Worm (Caenorhabditis elegans): ENCODE measurements around the gene C31E10.6.
A peak's percentile ranks its signal among the peaks of the same experiment; 100 is the strongest.

Gene C31E10.6

DNA sequence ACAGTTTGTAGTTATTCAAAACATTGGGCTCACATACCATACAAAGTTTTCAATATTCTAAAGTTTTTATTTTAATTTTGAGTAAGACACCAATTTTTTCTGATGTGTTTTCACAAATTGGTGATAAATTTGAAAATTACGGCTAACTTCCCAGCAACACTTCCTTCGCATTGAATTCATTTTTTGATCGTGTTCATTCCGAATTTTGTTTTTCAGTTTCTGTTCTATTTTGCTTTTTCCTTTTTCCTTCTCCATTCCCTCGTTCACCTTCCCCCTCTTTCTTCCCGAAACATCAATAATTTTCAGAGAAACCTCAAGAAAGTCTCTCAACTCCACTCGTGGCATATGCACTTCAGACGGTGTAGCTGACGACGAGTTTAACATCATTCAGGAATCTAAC, 47.3 kb upstream of the C31E10.6 start, which contains the start of gene alg-1:
TSS of gene alg-1 (plus strand) at position 301 of the 400 bp plus-strand sequence.
- TF ChIP-seq nhr-2 (tag; optimal IDR thresholded peaks at IDR 0.05) (no peak), tbx-8 (GFP tag; optimal IDR thresholded peaks at IDR 0.05) (no peak), nhr-237 (tag; optimal IDR thresholded peaks at IDR 0.05) (no peak)

ce11 chrX:13950620-13951152, 45.5 kb upstream of the C31E10.6 start:
- TF ChIP-seq pha-4 (tag; optimal IDR thresholded peaks at IDR 0.05) (peak; percentile 32), ceh-83 (GFP tag; optimal IDR thresholded peaks at IDR 0.05) (no peak), ceh-39 (tag; optimal IDR thresholded peaks at IDR 0.05) (peak; percentile 23), lin-32 (GFP tag; optimal IDR thresholded peaks at IDR 0.05) (no peak), mep-1 (tag; optimal IDR thresholded peaks at IDR 0.05) (peak; percentile 21), ztf-11 (tag; optimal IDR thresholded peaks at IDR 0.05) (peak; percentile 22), tbx-8 (GFP tag; optimal IDR thresholded peaks at IDR 0.05) (no peak), unc-62 (GFP tag; optimal IDR thresholded peaks at IDR 0.05) (peak; percentile 30), unc-39 (tag; optimal IDR thresholded peaks at IDR 0.05) (no peak), nhr-237 (tag; optimal IDR thresholded peaks at IDR 0.05) (peak; percentile 29), nhr-76 (tag; optimal IDR thresholded peaks at IDR 0.05) (no peak), unc-120 (tag; optimal IDR thresholded peaks at IDR 0.05; ENCODE audit: poor library complexity, severe bottlenecking) (peak; percentile 86), ces-1 (GFP tag; optimal IDR thresholded peaks at IDR 0.05) (no peak), nhr-2 (tag; optimal IDR thresholded peaks at IDR 0.05) (no peak), M03D4.4 (tag; optimal IDR thresholded peaks at IDR 0.05) (no peak), cnd-1 (tag; optimal IDR thresholded peaks at IDR 0.05) (peak; percentile 42), mab-5 (tag; optimal IDR thresholded peaks at IDR 0.05) (no peak), lin-13 (tag; optimal IDR thresholded peaks at IDR 0.05) (peak; percentile 3), ham-2 (GFP tag; optimal IDR thresholded peaks at IDR 0.05) (peak; percentile 98), ceh-43 (GFP tag; optimal IDR thresholded peaks at IDR 0.05) (no peak), elt-3 (tag; optimal IDR thresholded peaks at IDR 0.05) (no peak), sptf-1 (tag; optimal IDR thresholded peaks at IDR 0.05) (peak; percentile 25), hlh-1 (tag; optimal IDR thresholded peaks at IDR 0.05) (peak; percentile 87), flh-1 (GFP tag; optimal IDR thresholded peaks at IDR 0.05) (no peak), blmp-1 (tag; optimal IDR thresholded peaks at IDR 0.05) (no peak), nhr-12 (tag; optimal IDR thresholded peaks at IDR 0.05) (no peak), drap-1 (GFP tag; optimal IDR thresholded peaks at IDR 0.05) (peak; percentile 12), elt-1 (tag; optimal IDR thresholded peaks at IDR 0.05; ENCODE audit: borderline replicate concordance, insufficient read depth) (no peak), zip-8 (tag; optimal IDR thresholded peaks at IDR 0.05) (no peak), nhr-28 (tag; optimal IDR thresholded peaks at IDR 0.05) (no peak), mls-2 (tag; optimal IDR thresholded peaks at IDR 0.05) (peak; percentile 11), sem-2 (GFP tag; optimal IDR thresholded peaks at IDR 0.05) (no peak), snpc-4 (tag; optimal IDR thresholded peaks at IDR 0.05) (no peak), bed-3 (GFP tag; optimal IDR thresholded peaks at IDR 0.05) (no peak), lsy-2 (tag; optimal IDR thresholded peaks at IDR 0.05) (no peak)

DNA sequence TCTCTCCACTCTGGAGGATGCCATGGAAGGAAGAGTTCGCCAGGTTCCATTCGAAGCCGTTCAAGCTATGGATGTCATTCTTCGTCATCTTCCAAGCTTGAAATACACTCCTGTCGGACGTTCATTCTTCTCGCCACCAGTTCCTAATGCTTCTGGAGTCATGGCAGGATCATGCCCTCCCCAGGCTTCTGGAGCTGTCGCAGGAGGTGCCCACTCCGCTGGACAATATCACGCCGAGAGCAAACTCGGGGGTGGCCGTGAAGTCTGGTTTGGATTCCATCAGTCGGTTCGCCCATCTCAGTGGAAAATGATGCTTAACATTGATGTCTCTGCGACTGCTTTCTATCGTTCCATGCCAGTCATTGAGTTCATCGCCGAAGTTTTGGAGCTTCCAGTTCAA, 43.8 kb upstream of the C31E10.6 start:
- no peak for TF ChIP-seq ces-1 (GFP tag; optimal IDR thresholded peaks at IDR 0.05)
- no peak for TF ChIP-seq cnd-1 (tag; optimal IDR thresholded peaks at IDR 0.05)
- no peak for TF ChIP-seq drap-1 (GFP tag; optimal IDR thresholded peaks at IDR 0.05)
- TF ChIP-seq ceh-83 (GFP tag; optimal IDR thresholded peaks at IDR 0.05) = no peak
- no peak for TF ChIP-seq ztf-11 (tag; optimal IDR thresholded peaks at IDR 0.05)
- TF ChIP-seq hlh-1 (tag; optimal IDR thresholded peaks at IDR 0.05) = no peak
- TF ChIP-seq unc-39 (tag; optimal IDR thresholded peaks at IDR 0.05) = no peak
- no peak for TF ChIP-seq unc-62 (GFP tag; optimal IDR thresholded peaks at IDR 0.05)
- no peak for TF ChIP-seq elt-3 (tag; optimal IDR thresholded peaks at IDR 0.05)
- TF ChIP-seq blmp-1 (tag; optimal IDR thresholded peaks at IDR 0.05) = no peak
- no peak for TF ChIP-seq lsy-2 (tag; optimal IDR thresholded peaks at IDR 0.05)
- TF ChIP-seq nhr-76 (tag; optimal IDR thresholded peaks at IDR 0.05) = no peak
- TF ChIP-seq bed-3 (GFP tag; optimal IDR thresholded peaks at IDR 0.05) = no peak
- TF ChIP-seq nhr-12 (tag; optimal IDR thresholded peaks at IDR 0.05) = no peak
- TF ChIP-seq zip-8 (tag; optimal IDR thresholded peaks at IDR 0.05) = no peak
- no peak for TF ChIP-seq snpc-4 (tag; optimal IDR thresholded peaks at IDR 0.05)
- TF ChIP-seq unc-120 (tag; optimal IDR thresholded peaks at IDR 0.05; ENCODE audit: poor library complexity, severe bottlenecking) = no peak
- TF ChIP-seq pha-4 (tag; optimal IDR thresholded peaks at IDR 0.05) = no peak
- TF ChIP-seq M03D4.4 (tag; optimal IDR thresholded peaks at IDR 0.05) = no peak

Data from whole organism, mixed stage, embryonic.